Worm (Caenorhabditis elegans): ENCODE data around the gene EGAP5.1.

The EGAP5.1 gene

ce11 chrX:5165037-5165436 lies 2.2 kb downstream of the EGAP5.1 start, which contains the start of gene mans-3 (continued):
- peak; percentile 44 for TF ChIP-seq cey-2 (tag; optimal IDR thresholded peaks at IDR 0.05; ENCODE audit: borderline replicate concordance, insufficient read depth)
- peak; percentile 42 for TF ChIP-seq ceh-32 (tag; optimal IDR thresholded peaks at IDR 0.05; ENCODE audit: poor library complexity)
- peak; percentile 100 for TF ChIP-seq mxl-3 (GFP tag; optimal IDR thresholded peaks at IDR 0.05)
- TF ChIP-seq madf-5 (GFP tag; IDR thresholded peaks at IDR 0.05) = no peak
- TF ChIP-seq ZK546.5 (tag; optimal IDR thresholded peaks at IDR 0.05) = peak in 1 of 2 experiments; percentile 13
- TF ChIP-seq ztf-7 (tag; optimal IDR thresholded peaks at IDR 0.05) = peak; percentile 25
- peak; percentile 92 for TF ChIP-seq nhr-77 (tag; optimal IDR thresholded peaks at IDR 0.05)
- no peak for TF ChIP-seq ceh-44 (GFP tag; IDR thresholded peaks at IDR 0.05)
- peak; percentile 51 to 72 for TF ChIP-seq daf-16 (GFP tag; optimal IDR thresholded peaks at IDR 0.05)
- TF ChIP-seq daf-16 (tag; optimal IDR thresholded peaks at IDR 0.05) = peak; percentile 70
- no peak for TF ChIP-seq ceh-82 (tag; optimal IDR thresholded peaks at IDR 0.05)
- peak; percentile 90 for TF ChIP-seq hmg-1.1 (GFP tag; IDR thresholded peaks at IDR 0.05)
- TF ChIP-seq nhr-6 (tag; optimal IDR thresholded peaks at IDR 0.05) = peak; percentile 94
- TF ChIP-seq nhr-48 (tag; optimal IDR thresholded peaks at IDR 0.05) = peak; percentile 91
- peak; percentile 96 for TF ChIP-seq aha-1 (tag)
- peak; percentile 98 for TF ChIP-seq mep-1 (tag; optimal IDR thresholded peaks at IDR 0.05)
- peak; percentile 84 for TF ChIP-seq T20F7.1 (GFP tag; optimal IDR thresholded peaks at IDR 0.05)
- TF ChIP-seq unc-62 (GFP tag; optimal IDR thresholded peaks at IDR 0.05 in 1 of 2) = peak in 1 of 2 experiments; percentile 84
- TF ChIP-seq unc-62 (tag; optimal IDR thresholded peaks at IDR 0.05) = no peak
- TF ChIP-seq pqm-1 (tag; optimal IDR thresholded peaks at IDR 0.05) = peak; percentile 37
- TF ChIP-seq rbr-2 (tag; optimal IDR thresholded peaks at IDR 0.05) = peak; percentile 94
- peak; percentile 81 for TF ChIP-seq nhr-42 (GFP tag; IDR thresholded peaks at IDR 0.05)
- no peak for TF ChIP-seq vab-7 (GFP tag; IDR thresholded peaks at IDR 0.05)
- TF ChIP-seq zfp-3 (GFP tag; conservative IDR thresholded peaks at IDR 0.05) = 0 out of 2 replicates have a peak, but pooled peaks have one; percentile 18
- no peak for TF ChIP-seq dmd-9 (GFP tag; IDR thresholded peaks at IDR 0.05)
- peak; percentile 89 for TF ChIP-seq pha-4 (GFP tag; IDR thresholded peaks at IDR 0.05)
- TF ChIP-seq pha-4 (tag; optimal IDR thresholded peaks at IDR 0.05) = peak; percentile 40
- peak; percentile 88 for TF ChIP-seq nhr-28 (tag; optimal IDR thresholded peaks at IDR 0.05)
- peak; percentile 94 for TF ChIP-seq nhr-102 (tag; optimal IDR thresholded peaks at IDR 0.05)
- peak; percentile 80 for TF ChIP-seq lin-13 (GFP tag; optimal IDR thresholded peaks at IDR 0.05)
- TF ChIP-seq tag-97 (GFP tag; IDR thresholded peaks at IDR 0.05) = no peak
- no peak for TF ChIP-seq spr-3 (GFP tag; optimal IDR thresholded peaks at IDR 0.05)
- TF ChIP-seq lir-3 (tag; optimal IDR thresholded peaks at IDR 0.05) = no peak
- no peak; the same call in 1 of the 2 replicates for TF ChIP-seq daf-19 (GFP tag; conservative IDR thresholded peaks at IDR 0.05)
- peak; percentile 17 for TF ChIP-seq zfp-2 (tag; optimal IDR thresholded peaks at IDR 0.05)
- peak; percentile 95 for TF ChIP-seq dmd-6 (GFP tag; IDR thresholded peaks at IDR 0.05)
- no peak for TF ChIP-seq Y5F2A.4 (GFP tag; optimal IDR thresholded peaks at IDR 0.05)
- TF ChIP-seq hlh-30 (tag; optimal IDR thresholded peaks at IDR 0.05; ENCODE audit: insufficient read depth) = peak; percentile 96
- TF ChIP-seq spr-1 (tag; optimal IDR thresholded peaks at IDR 0.05) = peak; percentile 88
- TF ChIP-seq set-16 (GFP tag; IDR thresholded peaks at IDR 0.05) = no peak; the same call in 1 of the 2 replicates
- TF ChIP-seq saeg-2 (GFP tag; IDR thresholded peaks at IDR 0.05) = 0 out of 2 replicates have a peak, but pooled peaks have one; percentile 35
- TF ChIP-seq madf-9 (GFP tag; conservative IDR thresholded peaks at IDR 0.05) = peak; percentile 68; the same call in 1 of the 2 replicates
- no peak for TF ChIP-seq unc-130 (GFP tag; optimal IDR thresholded peaks at IDR 0.05)
- no peak for TF ChIP-seq R02D3.7 (tag; optimal IDR thresholded peaks at IDR 0.05)
- peak; percentile 98 for TF ChIP-seq hlh-11 (tag; optimal IDR thresholded peaks at IDR 0.05)
- TF ChIP-seq attf-4 (tag; optimal IDR thresholded peaks at IDR 0.05) = peak; percentile 68
- peak; percentile 39 to 82 for TF ChIP-seq hif-1 (tag; optimal IDR thresholded peaks at IDR 0.05)
- TF ChIP-seq lsy-2 (tag; optimal IDR thresholded peaks at IDR 0.05) = peak; percentile 49 to 94
